Worm (Caenorhabditis elegans): Measurements from ENCODE around the gene rpn-3.

Gene rpn-3

DNA sequence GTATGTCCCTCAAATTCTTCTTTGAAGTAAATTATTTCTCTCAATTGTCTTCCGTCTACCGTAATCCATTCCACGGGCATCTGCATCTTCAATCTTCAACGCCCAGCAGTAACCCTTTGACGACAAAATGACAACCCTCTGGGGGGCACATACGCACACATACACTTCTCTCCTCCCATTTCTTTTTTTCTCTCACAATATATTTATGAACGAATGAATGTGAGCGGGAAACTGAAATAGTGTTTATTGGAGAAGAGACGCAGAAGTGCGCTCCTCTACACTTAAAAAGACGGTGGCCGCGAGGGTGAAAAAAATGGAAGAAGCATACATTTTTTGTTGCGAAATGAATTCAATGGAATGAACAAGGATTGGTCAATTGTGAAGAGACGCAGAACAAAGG, 35.2 kb upstream of the rpn-3 start:
- TF ChIP-seq php-3 (GFP tag; IDR thresholded peaks at IDR 0.05) (0 out of 2 replicates have a peak, but pooled peaks have one; percentile 22), pqm-1 (tag; optimal IDR thresholded peaks at IDR 0.05) (peak; percentile 61), daf-16 (GFP tag; optimal IDR thresholded peaks at IDR 0.05) (no peak), daf-16 (tag; optimal IDR thresholded peaks at IDR 0.05) (peak; percentile 84), vab-7 (GFP tag; IDR thresholded peaks at IDR 0.05) (no peak), lin-15B (tag; optimal IDR thresholded peaks at IDR 0.05) (no peak), snpc-1.2 (GFP tag; IDR thresholded peaks at IDR 0.05) (no peak), duxl-1 (tag; optimal IDR thresholded peaks at IDR 0.05; ENCODE audit: poor library complexity) (no peak), saeg-2 (GFP tag; IDR thresholded peaks at IDR 0.05) (no peak), T20F7.1 (GFP tag; optimal IDR thresholded peaks at IDR 0.05) (peak; percentile 81), fos-1 (tag; optimal IDR thresholded peaks at IDR 0.05) (no peak), Y5F2A.4 (GFP tag; optimal IDR thresholded peaks at IDR 0.05) (no peak), F44E2.7 (GFP tag; IDR thresholded peaks at IDR 0.05) (no peak), mep-1 (tag; optimal IDR thresholded peaks at IDR 0.05) (peak; percentile 93), nhr-102 (tag; optimal IDR thresholded peaks at IDR 0.05) (peak; percentile 29), fkh-10 (GFP tag; optimal IDR thresholded peaks at IDR 0.05) (peak; percentile 2), mdl-1 (tag; optimal IDR thresholded peaks at IDR 0.05) (peak in 1 of 2 experiments; percentile 68), daf-8 (GFP tag; IDR thresholded peaks at IDR 0.05) (no peak), lin-39 (tag; optimal IDR thresholded peaks at IDR 0.05) (no peak), ctbp-1 (GFP tag; IDR thresholded peaks at IDR 0.05) (0 out of 2 replicates have a peak, but pooled peaks have one; percentile 45), madf-5 (GFP tag; IDR thresholded peaks at IDR 0.05) (no peak), ZK337.2 (GFP tag; IDR thresholded peaks at IDR 0.05) (no peak), lin-29 (GFP tag; IDR thresholded peaks at IDR 0.05) (no peak), F37D6.2 (tag; optimal IDR thresholded peaks at IDR 0.05) (no peak), mxl-3 (GFP tag; optimal IDR thresholded peaks at IDR 0.05) (peak; percentile 85), zfp-3 (GFP tag; conservative IDR thresholded peaks at IDR 0.05) (no peak), nhr-41 (GFP tag; IDR thresholded peaks at IDR 0.05) (no peak), aha-1 (tag) (peak; percentile 90), ceh-44 (GFP tag; IDR thresholded peaks at IDR 0.05) (no peak), ceh-20 (GFP tag; IDR thresholded peaks at IDR 0.05) (peak; percentile 26; the same call in 1 of the 2 replicates), lin-13 (GFP tag; optimal IDR thresholded peaks at IDR 0.05) (peak; percentile 35), dmd-6 (GFP tag; IDR thresholded peaks at IDR 0.05) (peak; percentile 52; the same call in 1 of the 2 replicates), lin-38 (GFP tag; IDR thresholded peaks at IDR 0.05) (peak; percentile 43), lsy-2 (tag; optimal IDR thresholded peaks at IDR 0.05) (peak; percentile 66 to 95), hlh-11 (tag; optimal IDR thresholded peaks at IDR 0.05) (peak; percentile 90), mdt-29 (GFP tag; IDR thresholded peaks at IDR 0.05) (no peak), ceh-28 (tag; optimal IDR thresholded peaks at IDR 0.05) (no peak), zip-2 (tag; optimal IDR thresholded peaks at IDR 0.05) (no peak), zfp-2 (tag; optimal IDR thresholded peaks at IDR 0.05) (no peak), ama-1 (optimal IDR thresholded peaks at IDR 0.05) (peak; percentile 28), dve-1 (tag; optimal IDR thresholded peaks at IDR 0.05; ENCODE audit: insufficient read depth) (peak; percentile 94), nhr-25 (tag; optimal IDR thresholded peaks at IDR 0.05; ENCODE audit: borderline replicate concordance, insufficient read depth) (peak; percentile 1), nhr-77 (tag; optimal IDR thresholded peaks at IDR 0.05) (peak; percentile 43), F49E8.2 (tag; optimal IDR thresholded peaks at IDR 0.05; ENCODE audit: borderline replicate concordance) (no peak), dmd-9 (GFP tag; IDR thresholded peaks at IDR 0.05) (0 out of 2 replicates have a peak, but pooled peaks have one; percentile 8), zip-11 (GFP tag; IDR thresholded peaks at IDR 0.05) (no peak), ceh-62 (tag; optimal IDR thresholded peaks at IDR 0.05) (no peak), D1046.2 (GFP tag; IDR thresholded peaks at IDR 0.05) (peak; percentile 26; the same call in 1 of the 2 replicates), daf-12 (tag; optimal IDR thresholded peaks at IDR 0.05) (no peak), spr-1 (tag; optimal IDR thresholded peaks at IDR 0.05) (peak; percentile 39), ZK546.5 (tag; optimal IDR thresholded peaks at IDR 0.05) (no peak)
